Fruit fly (Drosophila melanogaster) whole organism, embryonic: ENCODE data around the gene CG45011.
A peak's percentile ranks its signal among the peaks of the same experiment; 100 is the strongest.

ENCODE experiments used
- Abd-B ChIP-seq: fragments of 200-800 bp; sonication (Bioruptor generic); optimal IDR thresholded peaks from 2 replicates; lab custom pipeline; 2018; ENCODE audit warnings: missing biosample characterization, mild to moderate bottlenecking, missing genetic modification characterization, moderate library complexity
- Awh ChIP-seq: fragments of 200-800 bp; sonication (Bioruptor generic); IDR thresholded peaks from 2 replicates; pipeline ENCODE4, ENCODE4 v1.3.6; 2022; ENCODE audit warnings: missing biosample characterization, missing genetic modification characterization
- BtbVII ChIP-seq: fragments of 200-800 bp; sonication (Bioruptor generic); optimal IDR thresholded peaks from 3 replicates; lab custom pipeline; 2017; ENCODE audit warnings: missing biosample characterization, mild to moderate bottlenecking, missing genetic modification characterization
- CG10147 ChIP-seq: fragments of 200-800 bp; sonication (Bioruptor generic); optimal IDR thresholded peaks from 2 replicates; lab custom pipeline; 2019; ENCODE audit warnings: missing biosample characterization, mild to moderate bottlenecking, missing genetic modification characterization, moderate library complexity
- CG1024 ChIP-seq: fragments of 200-800 bp; sonication (Bioruptor generic); IDR thresholded peaks from 2 replicates; pipeline ENCODE4 v1.3.6; 2022; ENCODE audit warnings: missing biosample characterization, missing genetic modification characterization
- CG10267 ChIP-seq: fragments of 200-800 bp; sonication (Bioruptor generic); optimal IDR thresholded peaks from 2 replicates; lab custom pipeline; 2018; ENCODE audit warnings: missing biosample characterization, mild to moderate bottlenecking, missing genetic modification characterization, moderate library complexity
- CG11398 ChIP-seq: fragments of 200-800 bp; sonication (Bioruptor generic); optimal IDR thresholded peaks from 2 replicates; lab custom pipeline; 2016; ENCODE audit warnings: missing biosample characterization, missing genetic modification characterization
- CG12299 ChIP-seq: fragments of 200-800 bp; sonication (Bioruptor generic); optimal IDR thresholded peaks from 2 replicates; lab custom pipeline; 2018; ENCODE audit warnings: missing biosample characterization, mild to moderate bottlenecking, missing genetic modification characterization
- CG1233 ChIP-seq: fragments of 200-800 bp; sonication (Bioruptor generic); optimal IDR thresholded peaks from 4 replicates; lab custom pipeline; 2018; ENCODE audit warnings: missing biosample characterization, mild to moderate bottlenecking, missing genetic modification characterization
- CG12659 ChIP-seq: fragments of 200-800 bp; sonication (Bioruptor generic); optimal IDR thresholded peaks from 3 replicates; lab custom pipeline; 2017; ENCODE audit warnings: mild to moderate bottlenecking, missing biosample characterization, missing genetic modification reagents, missing genetic modification characterization
- CG12744 ChIP-seq: fragments of 200-800 bp; sonication (Bioruptor generic); optimal IDR thresholded peaks from 2 replicates; lab custom pipeline; 2016; ENCODE audit warnings: missing biosample characterization, missing genetic modification characterization
- CG13296 ChIP-seq: fragments of 200-800 bp; sonication (Bioruptor generic); optimal IDR thresholded peaks from 3 replicates; lab custom pipeline; 2018; ENCODE audit warnings: missing biosample characterization, mild to moderate bottlenecking, missing genetic modification characterization
- CG14667 ChIP-seq: fragments of 200-800 bp; sonication (Bioruptor generic); IDR thresholded peaks from 2 replicates; pipeline ENCODE4 v1.3.6; 2022; ENCODE audit warnings: missing biosample characterization, missing genetic modification characterization
- CG14710 ChIP-seq: fragments of 200-800 bp; sonication (Bioruptor generic); optimal IDR thresholded peaks from 3 replicates; lab custom pipeline; 2019; ENCODE audit warnings: missing biosample characterization, mild to moderate bottlenecking, missing genetic modification characterization, moderate library complexity
- CG15696 ChIP-seq: fragments of 200-800 bp; sonication (Bioruptor generic); optimal IDR thresholded peaks from 2 replicates; lab custom pipeline; 2019; ENCODE audit warnings: missing biosample characterization, mild to moderate bottlenecking, missing genetic modification characterization, moderate library complexity
- CG1603 ChIP-seq: fragments of 200-800 bp; sonication (Bioruptor generic); optimal IDR thresholded peaks from 2 replicates; lab custom pipeline; 2019; ENCODE audit warnings: missing biosample characterization, mild to moderate bottlenecking, missing genetic modification characterization, moderate library complexity
- CG18619 ChIP-seq: fragments of 200-800 bp; sonication (Bioruptor generic); optimal IDR thresholded peaks from 3 replicates; lab custom pipeline; 2017; ENCODE audit warnings: missing biosample characterization, mild to moderate bottlenecking, missing genetic modification characterization
- CG32767 ChIP-seq: fragments of 200-800 bp; sonication (Bioruptor generic); IDR thresholded peaks from 2 replicates; pipeline ENCODE4 v1.3.6; 2022; ENCODE audit warnings: missing biosample characterization, missing genetic modification characterization
- CG4707 ChIP-seq: fragments of 200-800 bp; sonication (Bioruptor generic); optimal IDR thresholded peaks from 2 replicates; lab custom pipeline; 2018; ENCODE audit warnings: missing biosample characterization, mild to moderate bottlenecking, missing genetic modification characterization, moderate library complexity
- CG4820 ChIP-seq: fragments of 200-800 bp; sonication (Bioruptor generic); optimal IDR thresholded peaks from 3 replicates; lab custom pipeline; 2016; ENCODE audit warnings: missing biosample characterization, missing genetic modification characterization
- CG5180 ChIP-seq: fragments of 200-800 bp; sonication (Bioruptor generic); optimal IDR thresholded peaks from 3 replicates; lab custom pipeline; 2017; ENCODE audit warnings: missing biosample characterization, missing genetic modification characterization, mild to moderate bottlenecking, moderate library complexity, missing genetic modification reagents
- CG5245 ChIP-seq: fragments of 200-800 bp; sonication (Bioruptor generic); optimal IDR thresholded peaks from 3 replicates; lab custom pipeline; 2016; ENCODE audit warnings: missing biosample characterization, missing genetic modification characterization
- CG6765 ChIP-seq: fragments of 200-800 bp; sonication (Bioruptor generic); optimal IDR thresholded peaks from 3 replicates; lab custom pipeline; 2017; ENCODE audit warnings: missing biosample characterization, mild to moderate bottlenecking, missing genetic modification characterization
- CG8478 ChIP-seq: fragments of >200 bp; optimal IDR thresholded peaks from 2 replicates; lab custom pipeline; 2018
- CG9817 ChIP-seq: fragments of 200-800 bp; sonication (Bioruptor generic); optimal IDR thresholded peaks from 2 replicates; lab custom pipeline; 2018; ENCODE audit warnings: missing biosample characterization, mild to moderate bottlenecking, missing genetic modification characterization, moderate library complexity
- CG9876 ChIP-seq: fragments of 200-800 bp; sonication (Bioruptor generic); optimal IDR thresholded peaks from 2 replicates; lab custom pipeline; 2016; ENCODE audit warnings: missing biosample characterization, missing genetic modification characterization
- Ets97D ChIP-seq: fragments of 200-800 bp; sonication (Bioruptor generic); optimal IDR thresholded peaks from 3 replicates; lab custom pipeline; 2016; ENCODE audit warnings: missing biosample characterization, missing genetic modification characterization
- NC2β ChIP-seq: fragments of 200-800 bp; sonication (Bioruptor generic); optimal IDR thresholded peaks from 2 replicates; lab custom pipeline; 2016; ENCODE audit warnings: missing biosample characterization, missing genetic modification characterization
- Nf-YC ChIP-seq: fragments of 200-800 bp; optimal IDR thresholded peaks from 3 replicates; lab custom pipeline; 2019; ENCODE audit warnings: missing biosample characterization, mild to moderate bottlenecking, missing genetic modification characterization, moderate library complexity
- Optix ChIP-seq: fragments of 200-800 bp; sonication (Bioruptor generic); IDR thresholded peaks from 3 replicates; pipeline ENCODE4 v1.3.6; 2022; ENCODE audit warnings: missing biosample characterization, missing genetic modification characterization
- Pdp1 ChIP-seq, 2 experiments: fragments of 200-800 bp; sonication (Bioruptor generic); optimal IDR thresholded peaks; 3 replicates each; lab custom pipeline; 2016; ENCODE audit warnings: missing biosample characterization in 2 of 2, missing genetic modification characterization in 2 of 2, mild to moderate bottlenecking in 1 of 2, moderate library complexity in 1 of 2
- Rfx ChIP-seq: fragments of 200-800 bp; sonication (Bioruptor generic); IDR thresholded peaks from 2 replicates; pipeline ENCODE4 v1.3.6; 2022; ENCODE audit warnings: missing biosample characterization, missing genetic modification characterization
- Stat92E ChIP-seq, 3 experiments: fragments of >200 bp in 2 of 3; fragments of 200-800 bp in 1 of 3; sonication (Bioruptor generic) in 1 of 3; optimal IDR thresholded peaks; 2 replicates each; lab custom pipeline; 2017 to 2019; ENCODE audit warnings: missing biosample characterization in 3 of 3, missing genetic modification characterization in 3 of 3, mild to moderate bottlenecking in 1 of 3, moderate library complexity in 1 of 3
- ase ChIP-seq: fragments of 200-800 bp; sonication (Bioruptor generic); IDR thresholded peaks from 3 replicates; pipeline ENCODE4 v1.3.6; 2022; ENCODE audit warnings: missing biosample characterization, missing genetic modification characterization
- danr ChIP-seq: fragments of 200-800 bp; sonication (Bioruptor generic); IDR thresholded peaks from 2 replicates; pipeline ENCODE4 v1.3.6; 2022; ENCODE audit warnings: missing biosample characterization, missing genetic modification characterization
- dm ChIP-seq: fragments of 200-800 bp; sonication (Bioruptor generic); optimal IDR thresholded peaks from 3 replicates; lab custom pipeline; 2016; ENCODE audit warnings: missing biosample characterization, missing genetic modification characterization
- fd96Cb ChIP-seq: fragments of 200-800 bp; sonication (Bioruptor generic); optimal IDR thresholded peaks from 2 replicates; lab custom pipeline; 2018; ENCODE audit warnings: missing biosample characterization, mild to moderate bottlenecking, missing genetic modification characterization, moderate library complexity
- ftz-f1 ChIP-seq: fragments of 200-800 bp; sonication (Bioruptor generic); optimal IDR thresholded peaks from 2 replicates; lab custom pipeline; 2016; ENCODE audit warnings: missing biosample characterization, missing genetic modification characterization
- gro ChIP-seq: fragments of 200-800 bp; sonication (Bioruptor generic); optimal IDR thresholded peaks from 2 replicates; lab custom pipeline; 2016; ENCODE audit warnings: missing biosample characterization, missing genetic modification characterization
- h ChIP-seq: fragments of >200 bp; optimal IDR thresholded peaks from 2 replicates; lab custom pipeline; 2017
- jigr1 ChIP-seq: fragments of 200-800 bp; sonication (Bioruptor generic); IDR thresholded peaks from 3 replicates; pipeline ENCODE4 v1.3.6; 2022; ENCODE audit warnings: missing biosample characterization, missing genetic modification characterization
- lmd ChIP-seq: fragments of 200-800 bp; sonication (Bioruptor generic); IDR thresholded peaks from 2 replicates; pipeline ENCODE4 v1.3.6; 2022; ENCODE audit warnings: missing biosample characterization, missing genetic modification characterization
- p53 ChIP-seq: fragments of 200-800 bp; sonication (Bioruptor generic); optimal IDR thresholded peaks from 2 replicates; lab custom pipeline; 2016; ENCODE audit warnings: missing biosample characterization, missing genetic modification characterization
- pros ChIP-seq: fragments of 200-800 bp; sonication (Bioruptor generic); optimal IDR thresholded peaks from 3 replicates; lab custom pipeline; 2019; ENCODE audit warnings: missing biosample characterization, mild to moderate bottlenecking, missing genetic modification characterization, moderate library complexity
- psq ChIP-seq: fragments of 200-800 bp; sonication (Bioruptor generic); optimal IDR thresholded peaks from 2 replicates; lab custom pipeline; 2017; ENCODE audit warnings: missing biosample characterization, missing genetic modification characterization
- repo ChIP-seq: fragments of 200-800 bp; sonication (Bioruptor generic); optimal IDR thresholded peaks from 2 replicates; lab custom pipeline; 2016; ENCODE audit warnings: missing biosample characterization, missing genetic modification characterization
- row ChIP-seq: fragments of 200-800 bp; sonication (Bioruptor generic); IDR thresholded peaks from 3 replicates; pipeline ENCODE4 v1.3.6; 2022; ENCODE audit warnings: missing biosample characterization, missing genetic modification characterization
- slou ChIP-seq: fragments of 200-800 bp; sonication (Bioruptor generic); optimal IDR thresholded peaks from 3 replicates; lab custom pipeline; 2016; ENCODE audit warnings: missing biosample characterization, missing genetic modification characterization
- so ChIP-seq: fragments of 200-800 bp; sonication (Bioruptor generic); IDR thresholded peaks from 3 replicates; pipeline ENCODE4 v1.3.6; 2022; ENCODE audit warnings: missing biosample characterization, missing genetic modification characterization
- stwl ChIP-seq: fragments of 200-800 bp; sonication (Bioruptor generic); optimal IDR thresholded peaks from 3 replicates; lab custom pipeline; 2018; ENCODE audit warnings: missing biosample characterization, mild to moderate bottlenecking, missing genetic modification characterization, moderate library complexity
- trem ChIP-seq: fragments of 200-800 bp; optimal IDR thresholded peaks from 3 replicates; lab custom pipeline; 2019; ENCODE audit warnings: missing biosample characterization, mild to moderate bottlenecking, missing genetic modification characterization, moderate library complexity
- usp ChIP-seq: fragments of >200 bp; optimal IDR thresholded peaks from 2 replicates; lab custom pipeline; 2017; ENCODE audit warnings: missing biosample characterization, missing genetic modification characterization

Gene CG45011

dm6 chr2L:11833786-11834185 lies at the start of gene CG45011:
Gene CG45011 (plus strand): TSS chr2L:11834086.
- TF ChIP-seq p53 (GFP tag; lab: Kevin White, UChicago) (no peak), CG8478 (lab: Kevin White, UChicago) (no peak), h (lab: Kevin White, UChicago) (no peak), row (GFP tag; lab: Robert Waterston, UW) (no peak), CG4820 (no peak), gro (no peak), NC2β (no peak), so (GFP tag; lab: Robert Waterston, UW) (no peak), CG32767 (GFP tag; lab: Robert Waterston, UW) (no peak), CG1603 (tag; lab: Kevin White, UChicago) (no peak), danr (no peak), Stat92E (GFP tag; optimal IDR thresholded peaks at IDR 0.05; lab: Kevin White, UChicago) (no peak), CG14667 (GFP tag; lab: Robert Waterston, UW) (no peak), CG4707 (GFP tag; lab: Kevin White, UChicago) (no peak), CG9876 (GFP tag; lab: Kevin White, UChicago) (no peak), CG10147 (GFP tag; lab: Kevin White, UChicago) (no peak)

dm6 chr2L:11788034-11788433 lies 45.9 kb upstream of the CG45011 start, which contains the start of gene CG14931:
Gene CG14931 (plus strand): TSS chr2L:11788334.
- TF ChIP-seq CG1233 (GFP tag; lab: Kevin White, UChicago) (no peak), CG1024 (GFP tag; lab: Robert Waterston, UW) (no peak), ftz-f1 (GFP tag; lab: Kevin White, UChicago) (no peak), CG11398 (GFP tag; lab: Kevin White, UChicago) (no peak), CG5180 (no peak), jigr1 (no peak), CG9817 (tag; lab: Kevin White, UChicago) (no peak), fd96Cb (tag; lab: Kevin White, UChicago) (no peak), CG18619 (no peak), Pdp1 (GFP tag; optimal IDR thresholded peaks at IDR 0.05; lab: Kevin White, UChicago) (no peak), psq (GFP tag; lab: Kevin White, UChicago) (no peak), usp (no peak), repo (GFP tag; lab: Kevin White, UChicago) (no peak), Rfx (GFP tag; lab: Robert Waterston, UW) (no peak), Optix (GFP tag; lab: Robert Waterston, UW) (no peak), Awh (GFP tag; lab: Robert Waterston, UW) (no peak), BtbVII (GFP tag; lab: Kevin White, UChicago) (no peak)

dm6 chr2L:11789690-11790089 lies 44.2 kb upstream of the CG45011 start, which contains the start of gene CG14932:
Gene CG14932 (plus strand): TSS chr2L:11789919.
- no peak for TF ChIP-seq lmd
- no peak for TF ChIP-seq CG12659 (GFP tag; lab: Kevin White, UChicago)
- TF ChIP-seq Abd-B = no peak
- TF ChIP-seq CG10267 (tag; lab: Kevin White, UChicago) = peak; percentile 24
- no peak for TF ChIP-seq CG6765 (GFP tag; lab: Kevin White, UChicago)
- no peak for TF ChIP-seq pros
- no peak for TF ChIP-seq CG13296 (GFP tag; lab: Kevin White, UChicago)
- no peak for TF ChIP-seq Ets97D (GFP tag; lab: Kevin White, UChicago)
- peak; percentile 95 for TF ChIP-seq CG14710
- TF ChIP-seq CG12299 (tag; lab: Kevin White, UChicago) = no peak
- no peak for TF ChIP-seq Nf-YC (tag; lab: Kevin White, UChicago)
- no peak for TF ChIP-seq ase (GFP tag; lab: Robert Waterston, UW)
- TF ChIP-seq CG15696 (tag; lab: Kevin White, UChicago) = no peak
- TF ChIP-seq CG12744 (GFP tag; lab: Kevin White, UChicago) = no peak
- TF ChIP-seq trem (tag; lab: Kevin White, UChicago) = no peak
- no peak for TF ChIP-seq CG5245
- TF ChIP-seq dm (GFP tag; lab: Kevin White, UChicago) = no peak
- no peak for TF ChIP-seq jigr1
- no peak for TF ChIP-seq slou (GFP tag; lab: Kevin White, UChicago)
- peak; percentile 39 for TF ChIP-seq stwl (tag; lab: Kevin White, UChicago)
